Worm (Caenorhabditis elegans): ENCODE data around the gene F23H12.7.

DNA sequence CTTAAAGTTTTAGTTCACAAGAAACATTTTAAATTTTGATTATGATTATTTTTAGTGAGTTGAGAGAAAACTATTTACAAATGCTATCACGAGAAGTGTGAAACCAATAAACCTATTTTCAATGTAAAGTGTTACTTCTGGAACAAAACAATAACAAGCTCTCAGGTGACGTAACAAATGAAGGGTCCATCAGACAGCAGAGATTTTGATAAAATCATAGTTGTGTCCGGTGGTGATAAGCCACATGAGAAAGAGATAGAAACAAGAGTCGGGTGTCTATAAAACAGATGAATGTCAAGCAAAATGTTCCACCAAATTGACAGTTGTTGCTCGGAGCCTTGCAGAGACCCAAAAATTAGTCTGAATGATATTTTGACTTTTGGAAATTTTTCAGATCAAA is 37.1 kb upstream of the F23H12.7 start:
- TF ChIP-seq F13C5.2 (tag; optimal IDR thresholded peaks at IDR 0.05) (no peak), ama-1 (optimal IDR thresholded peaks at IDR 0.05) (no peak), tbx-11 (GFP tag; IDR thresholded peaks at IDR 0.05) (no peak), tra-4 (tag; optimal IDR thresholded peaks at IDR 0.05) (no peak), ets-7 (tag; optimal IDR thresholded peaks at IDR 0.05) (no peak), flt-1 (GFP tag; IDR thresholded peaks at IDR 0.05) (no peak), pes-1 (GFP tag; IDR thresholded peaks at IDR 0.05) (no peak), hmg-4 (GFP tag; optimal IDR thresholded peaks at IDR 0.05) (no peak), ceh-36 (tag; optimal IDR thresholded peaks at IDR 0.05) (no peak), scrt-1 (GFP tag; IDR thresholded peaks at IDR 0.05) (no peak), aly-1 (tag; optimal IDR thresholded peaks at IDR 0.05) (no peak), ceh-13 (GFP tag; optimal IDR thresholded peaks at IDR 0.05) (no peak), B0310.2 (tag; optimal IDR thresholded peaks at IDR 0.05) (no peak), sea-1 (GFP tag; conservative IDR thresholded peaks at IDR 0.05) (no peak)

Data from whole organism, early embryonic.